Worm (Caenorhabditis elegans) whole organism, midembryonic: ENCODE data around the gene F35A5.8.

Source experiments
- flt-1 ChIP-seq: fragments of 200-800 bp; sonication (Bioruptor generic); IDR thresholded peaks from 2 replicates; pipeline ENCODE4 v1.3.6; 2022; ENCODE audit warnings: missing genetic modification characterization, missing compliant biosample characterization
- med-1 ChIP-seq: sonication (generic microtip); optimal IDR thresholded peaks from 2 replicates; lab custom pipeline; 2017; ENCODE audit warnings: missing genetic modification characterization, mild to moderate bottlenecking, missing compliant biosample characterization, antibody characterized with exemption, missing genetic modification reagents; ENCODE audit not compliant: insufficient read depth
- ref-1 ChIP-seq: fragments of 200-800 bp; sonication (Bioruptor generic); conservative IDR thresholded peaks from 2 replicates; pipeline ENCODE4 v1.3.6; 2022; ENCODE audit warnings: missing genetic modification reagents, missing genetic modification characterization, missing compliant biosample characterization
- ztf-23 ChIP-seq: fragments of 200-800 bp; sonication (Bioruptor generic); IDR thresholded peaks from 2 replicates; pipeline ENCODE4 v1.3.6; 2022; ENCODE audit warnings: missing genetic modification reagents, missing genetic modification characterization, missing compliant biosample characterization

DNA sequence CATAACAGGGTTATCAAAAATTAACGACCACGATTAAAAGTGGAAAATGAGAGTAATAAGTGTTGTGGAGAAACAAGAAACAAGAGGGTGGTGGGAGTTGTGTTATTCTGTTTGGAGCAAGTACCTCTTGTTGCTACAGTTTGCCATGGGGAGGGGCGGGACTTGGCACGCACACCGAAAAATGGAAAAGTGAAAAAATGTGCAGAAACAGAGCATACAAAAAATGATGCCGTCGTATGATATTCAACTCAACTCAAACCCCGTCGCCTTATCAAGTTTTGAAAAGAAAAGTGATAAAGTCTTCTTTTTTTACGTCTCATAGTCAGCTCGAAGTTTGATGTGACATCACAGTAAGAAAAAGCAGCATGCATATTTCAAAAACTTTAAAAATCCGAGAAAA lies 17.4 kb upstream of the F35A5.8 start:
- TF ChIP-seq med-1 (no peak), flt-1 (GFP tag; lab: Robert Waterston, UW) (no peak), ref-1 (GFP tag; lab: Robert Waterston, UW) (no peak), ztf-23 (GFP tag; lab: Robert Waterston, UW) (no peak)
